Worm (Caenorhabditis elegans) whole organism, young adult: ENCODE measurements around the gene cup-5.

Experiments
- B0019.2 ChIP-seq: fragments of 200-800 bp; sonication (Bioruptor generic); conservative IDR thresholded peaks from 2 replicates; pipeline ENCODE4 v1.3.6; 2022; ENCODE audit warnings: missing genetic modification reagents, missing genetic modification characterization, missing compliant biosample characterization
- B0035.1 ChIP-seq: sonication (generic microtip); optimal IDR thresholded peaks from 2 replicates; lab custom pipeline; 2016; ENCODE audit warnings: missing genetic modification characterization, mild to moderate bottlenecking, missing compliant biosample characterization, missing genotype, missing genetic modification reagents
- B0336.3 ChIP-seq: fragments of 200-800 bp; sonication (Bioruptor generic); IDR thresholded peaks from 2 replicates; pipeline ENCODE4 v1.3.6; 2022; ENCODE audit warnings: missing genetic modification characterization, missing compliant biosample characterization
- F10E7.11 ChIP-seq: sonication (generic microtip); optimal IDR thresholded peaks from 2 replicates; lab custom pipeline; 2017; ENCODE audit warnings: mild to moderate bottlenecking, missing genetic modification characterization, moderate library complexity, missing compliant biosample characterization
- F23B12.7 ChIP-seq: sonication (generic microtip); optimal IDR thresholded peaks from 2 replicates; lab custom pipeline; 2017; ENCODE audit warnings: missing genetic modification characterization, mild to moderate bottlenecking, missing compliant biosample characterization, antibody characterized with exemption, moderate library complexity; ENCODE audit not compliant: insufficient read depth
- F49E8.2 ChIP-seq: sonication (generic microtip); optimal IDR thresholded peaks from 3 replicates; lab custom pipeline; 2017; ENCODE audit warnings: missing genetic modification characterization, mild to moderate bottlenecking, missing compliant biosample characterization, antibody characterized with exemption, moderate library complexity; ENCODE audit not compliant: insufficient read depth
- K11D2.4 ChIP-seq: fragments of 200-800 bp; sonication (Bioruptor generic); IDR thresholded peaks from 2 replicates; pipeline ENCODE4 v1.3.6; 2022; ENCODE audit warnings: missing genetic modification reagents, missing genetic modification characterization, missing compliant biosample characterization
- K12H6.12 ChIP-seq: fragments of 200-800 bp; sonication (Bioruptor generic); optimal IDR thresholded peaks from 2 replicates; lab custom pipeline; 2018; ENCODE audit warnings: mild to moderate bottlenecking, missing genetic modification characterization, missing compliant biosample characterization
- Y53G8AR.9 ChIP-seq: fragments of 200-800 bp; sonication (Bioruptor generic); conservative IDR thresholded peaks from 2 replicates; pipeline ENCODE4 v1.3.6; 2022; ENCODE audit warnings: missing genetic modification reagents, missing genetic modification characterization, missing compliant biosample characterization
- Y67H2A.10 ChIP-seq: fragments of 200-800 bp; sonication (Bioruptor generic); conservative IDR thresholded peaks from 2 replicates; pipeline ENCODE4 v1.3.6; 2022; ENCODE audit warnings: missing genetic modification reagents, missing genetic modification characterization, missing compliant biosample characterization
- akir-1 ChIP-seq: fragments of 200-800 bp; sonication (Bioruptor generic); optimal IDR thresholded peaks from 2 replicates; lab custom pipeline; 2018; ENCODE audit warnings: mild to moderate bottlenecking, missing genetic modification characterization, moderate library complexity, missing compliant biosample characterization
- ama-1 ChIP-seq, 3 experiments: fragments of 150-350 bp in 1 of 3; sonication (generic microtip) in 2 of 3; optimal IDR thresholded peaks; 2 replicates each; lab custom pipeline; 2014 to 2018; ENCODE audit warnings: missing biosample characterization in 2 of 3, missing genetic modification characterization in 2 of 3, missing genetic modification reagents in 2 of 3
- bed-1 ChIP-seq: fragments of 200-800 bp; sonication (Bioruptor generic); IDR thresholded peaks from 2 replicates; pipeline ENCODE4 v1.3.6; 2022; ENCODE audit warnings: missing genetic modification reagents, missing genetic modification characterization, missing compliant biosample characterization
- cebp-1 ChIP-seq, 2 experiments: fragments of 200-800 bp in 1 of 2; sonication (Bioruptor generic) in 1 of 2; sonication (generic microtip) in 1 of 2; IDR thresholded peaks in 1 of 2; optimal IDR thresholded peaks in 1 of 2; 2 replicates each; pipeline versions ENCODE4 v1.3.6 to Lab custom; 2017 to 2022; ENCODE audit warnings: missing compliant biosample characterization in 2 of 2, missing genetic modification characterization in 2 of 2, mild to moderate bottlenecking in 1 of 2, missing genetic modification reagents in 1 of 2, moderate library complexity in 1 of 2
- ceh-91 ChIP-seq: fragments of 200-800 bp; sonication (Bioruptor generic); IDR thresholded peaks from 2 replicates; pipeline ENCODE4 v1.3.6; 2022; ENCODE audit warnings: missing genetic modification reagents, missing genetic modification characterization, missing compliant biosample characterization
- fkh-3 ChIP-seq: sonication (generic microtip); optimal IDR thresholded peaks from 2 replicates; lab custom pipeline; 2016; ENCODE audit warnings: mild to moderate bottlenecking, missing genetic modification characterization, missing compliant biosample characterization
- lag-1 ChIP-seq: fragments of 200-800 bp; sonication (Bioruptor generic); IDR thresholded peaks from 2 replicates; pipeline ENCODE4 v1.3.6; 2022; ENCODE audit warnings: missing genetic modification reagents, missing genetic modification characterization, missing compliant biosample characterization
- lin-35 ChIP-seq, 3 experiments: fragments of 150-350 bp in 2 of 3; sonication (generic microtip) in 1 of 3; optimal IDR thresholded peaks; 2 replicates each; lab custom pipeline; 2014 to 2018; ENCODE audit warnings: missing biosample characterization in 3 of 3, missing genetic modification characterization in 3 of 3, missing genetic modification reagents in 3 of 3
- lin-54 ChIP-seq: fragments of 200-800 bp; sonication (Bioruptor generic); optimal IDR thresholded peaks from 2 replicates; lab custom pipeline; 2018; ENCODE audit warnings: mild to moderate bottlenecking, missing genetic modification characterization, missing compliant biosample characterization
- lir-1 ChIP-seq: fragments of 200-800 bp; sonication (Bioruptor generic); conservative IDR thresholded peaks from 2 replicates; pipeline ENCODE4 v1.3.6; 2022; ENCODE audit warnings: missing genetic modification reagents, missing genetic modification characterization, missing compliant biosample characterization
- lsl-1 ChIP-seq: fragments of 200-800 bp; sonication (Bioruptor generic); optimal IDR thresholded peaks from 2 replicates; lab custom pipeline; 2018; ENCODE audit warnings: mild to moderate bottlenecking, missing genetic modification characterization, moderate library complexity, missing compliant biosample characterization
- mes-4 ChIP-seq: sonication (generic microtip); optimal IDR thresholded peaks from 2 replicates; lab custom pipeline; 2016; ENCODE audit warnings: missing genotype, missing genetic modification characterization, missing compliant biosample characterization
- nfya-1 ChIP-seq: sonication (generic microtip); optimal IDR thresholded peaks from 2 replicates; lab custom pipeline; 2017; ENCODE audit warnings: antibody characterized with exemption, missing compliant biosample characterization, missing genetic modification characterization, borderline replicate concordance; ENCODE audit not compliant: insufficient read depth
- nfya-2 ChIP-seq: fragments of 200-800 bp; sonication (Bioruptor generic); IDR thresholded peaks from 2 replicates; pipeline ENCODE4 v1.3.6; 2022; ENCODE audit warnings: missing genetic modification reagents, missing genetic modification characterization, missing compliant biosample characterization
- snpc-4 ChIP-seq, 5 experiments: fragments of 150-350 bp in 1 of 5; sonication (generic microtip) in 4 of 5; optimal IDR thresholded peaks; 2 replicates each; lab custom pipeline; 2014 to 2018; ENCODE audit warnings: missing genetic modification characterization in 5 of 5, missing biosample characterization in 3 of 5, antibody characterized with exemption in 2 of 5, mild to moderate bottlenecking in 2 of 5, missing compliant biosample characterization in 2 of 5, missing genotype in 2 of 5, moderate library complexity in 2 of 5, missing genetic modification reagents in 1 of 5
- somi-1 ChIP-seq: fragments of 200-800 bp; sonication (Bioruptor generic); optimal IDR thresholded peaks from 2 replicates; lab custom pipeline; 2018; ENCODE audit warnings: mild to moderate bottlenecking, missing genetic modification characterization, missing compliant biosample characterization
- tbp1 ChIP-seq: fragments of 200-800 bp; sonication (Bioruptor generic); optimal IDR thresholded peaks from 2 replicates; lab custom pipeline; 2018; ENCODE audit warnings: mild to moderate bottlenecking, missing genetic modification characterization, missing compliant biosample characterization
- tbx-9 ChIP-seq: sonication (generic microtip); optimal IDR thresholded peaks from 2 replicates; lab custom pipeline; 2016; ENCODE audit warnings: borderline replicate concordance, missing genetic modification characterization, inconsistent platforms, missing compliant biosample characterization
- tlf-1 ChIP-seq: fragments of 200-800 bp; sonication (Bioruptor generic); optimal IDR thresholded peaks from 2 replicates; lab custom pipeline; 2018; ENCODE audit warnings: mild to moderate bottlenecking, missing genetic modification characterization, missing compliant biosample characterization
- ztf-18 ChIP-seq: sonication (generic microtip); optimal IDR thresholded peaks from 2 replicates; lab custom pipeline; 2016; ENCODE audit warnings: missing genotype, mild to moderate bottlenecking, missing genetic modification characterization, missing compliant biosample characterization
- ztf-25 ChIP-seq: fragments of 200-800 bp; sonication (Bioruptor generic); IDR thresholded peaks from 2 replicates; pipeline ENCODE4 v1.3.6; 2022; ENCODE audit warnings: missing genetic modification reagents, missing genetic modification characterization, missing compliant biosample characterization
- ztf-3 ChIP-seq: fragments of 200-800 bp; sonication (Bioruptor generic); optimal IDR thresholded peaks from 2 replicates; lab custom pipeline; 2018; ENCODE audit warnings: mild to moderate bottlenecking, missing genetic modification characterization, missing compliant biosample characterization

Gene cup-5

DNA sequence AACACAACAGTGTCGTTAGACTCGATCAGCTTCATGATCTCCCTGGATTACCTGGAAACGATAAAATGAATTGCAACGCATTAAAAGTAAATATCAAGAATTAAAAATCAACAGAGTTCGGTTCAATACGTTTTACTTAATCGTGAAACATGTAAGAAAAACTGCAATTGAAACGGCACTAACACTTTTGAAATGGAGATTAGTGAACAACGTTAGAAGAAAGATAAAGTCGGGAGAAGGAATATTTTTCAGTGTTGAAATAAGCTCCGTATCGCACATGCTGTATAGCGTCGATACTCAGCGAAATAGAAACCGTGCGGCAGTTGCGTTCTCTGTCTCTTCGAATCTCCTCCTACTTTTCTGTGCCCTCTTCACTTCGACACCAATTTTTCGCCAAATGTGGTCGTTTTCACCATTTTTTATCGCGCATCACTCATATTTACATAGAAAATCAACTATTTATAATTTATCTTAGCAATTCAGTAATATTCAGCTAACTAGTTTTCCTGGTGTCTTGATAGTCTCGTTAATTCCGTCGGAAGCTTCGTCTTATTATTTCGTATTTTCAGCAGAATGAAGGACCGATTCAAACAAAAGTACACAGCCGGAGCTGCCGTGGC is 11.1 kb upstream of the cup-5 start, which contains the start of the genes rpl-9 and lpd-7 (continued):
- TF ChIP-seq ztf-3 (GFP tag; lab: Kevin White, UChicago) = no peak
- peak; percentile 24 for TF ChIP-seq lin-54 (GFP tag; lab: Kevin White, UChicago)
- TF ChIP-seq tbx-9 = no peak
- no peak for TF ChIP-seq fkh-3 (tag; lab: Kevin White, UChicago)
- TF ChIP-seq tbp1 (GFP tag; lab: Kevin White, UChicago) = peak; percentile 22
- no peak for TF ChIP-seq akir-1 (GFP tag; lab: Kevin White, UChicago)
- no peak for TF ChIP-seq tlf-1 (GFP tag; lab: Kevin White, UChicago)
- TF ChIP-seq snpc-4 (GFP tag; optimal IDR thresholded peaks at IDR 0.05; lab: Kevin White, UChicago) = no peak
- peak in 2 of 4 experiments; percentile 27 to 75 for TF ChIP-seq snpc-4 (tag; optimal IDR thresholded peaks at IDR 0.05; lab: Kevin White, UChicago)
- TF ChIP-seq nfya-2 = no peak
- TF ChIP-seq F23B12.7 = peak; percentile 75
- TF ChIP-seq, all 124 proteins: peak for 26

DNA sequence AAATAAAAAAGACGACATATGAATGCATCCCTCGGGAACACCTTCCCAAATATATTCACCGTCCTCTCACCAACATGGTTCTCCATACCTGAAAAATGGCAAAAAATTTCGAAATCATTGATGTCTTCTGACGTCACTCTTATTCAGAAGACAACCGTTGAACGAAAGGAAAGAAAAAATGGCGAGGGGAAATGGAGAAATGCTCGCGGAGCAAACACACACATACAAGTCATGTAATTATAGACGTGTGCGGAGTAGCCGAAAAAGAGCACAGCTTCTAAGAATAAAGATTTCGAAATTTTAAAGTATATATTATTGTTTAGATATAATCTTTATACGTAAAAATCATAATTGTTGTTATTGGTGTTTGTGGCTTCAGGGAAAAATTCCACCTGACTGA is 4.7 kb upstream of the cup-5 start, which contains the start of gene mfsd-6:
Gene mfsd-6, minus strand, starts transcription at position 88 of the 400 bp plus-strand sequence.
- no peak for TF ChIP-seq cebp-1 (GFP tag; IDR thresholded peaks at IDR 0.05; lab: Robert Waterston, UW)
- peak; percentile 55 for TF ChIP-seq cebp-1 (tag; optimal IDR thresholded peaks at IDR 0.05; lab: Kevin White, UChicago)
- no peak for TF ChIP-seq ztf-25

DNA sequence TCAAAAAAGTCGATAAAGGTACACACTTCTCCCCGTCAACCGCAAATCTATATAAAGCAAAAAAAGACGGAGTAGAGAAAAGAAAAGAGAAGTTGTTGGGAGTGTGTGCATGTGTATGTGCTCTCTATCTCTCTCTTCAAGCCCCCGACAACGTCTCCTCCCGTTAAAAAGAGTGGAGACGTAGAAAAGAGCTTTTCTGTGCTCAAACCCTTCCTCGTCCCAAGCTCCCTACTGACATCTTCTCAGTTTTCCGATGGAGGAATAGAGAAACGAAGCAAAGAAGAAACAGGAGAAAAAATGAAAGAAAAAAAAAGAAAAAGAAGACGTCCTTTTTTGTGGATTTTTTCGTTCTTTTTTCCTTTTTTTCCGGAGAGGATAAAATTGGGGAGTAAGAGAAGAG is 3.4 kb upstream of the cup-5 start:
- TF ChIP-seq nfya-1 (tag; lab: Kevin White, UChicago) = no peak
- no peak for TF ChIP-seq ama-1 (optimal IDR thresholded peaks at IDR 0.05; lab: Kevin White, UChicago)
- no peak for TF ChIP-seq ama-1 (GFP tag; optimal IDR thresholded peaks at IDR 0.05; lab: Kevin White, UChicago)
- no peak for TF ChIP-seq somi-1
- TF ChIP-seq lsl-1 (GFP tag; lab: Kevin White, UChicago) = no peak
- peak; percentile 6 for TF ChIP-seq K12H6.12
- no peak for TF ChIP-seq cebp-1 (GFP tag; IDR thresholded peaks at IDR 0.05; lab: Robert Waterston, UW)
- peak; percentile 11 for TF ChIP-seq cebp-1 (tag; optimal IDR thresholded peaks at IDR 0.05; lab: Kevin White, UChicago)
- no peak for TF ChIP-seq lir-1 (GFP tag; lab: Robert Waterston, UW)
- no peak for TF ChIP-seq ceh-91
- no peak for TF ChIP-seq K11D2.4 (GFP tag; lab: Robert Waterston, UW)
- no peak for TF ChIP-seq Y53G8AR.9 (GFP tag; lab: Robert Waterston, UW)
- no peak for TF ChIP-seq F49E8.2
- TF ChIP-seq lin-35 (GFP tag; optimal IDR thresholded peaks at IDR 0.05; lab: Kevin White, UChicago) = peak in 1 of 3 experiments; percentile 12
- no peak for TF ChIP-seq mes-4

DNA sequence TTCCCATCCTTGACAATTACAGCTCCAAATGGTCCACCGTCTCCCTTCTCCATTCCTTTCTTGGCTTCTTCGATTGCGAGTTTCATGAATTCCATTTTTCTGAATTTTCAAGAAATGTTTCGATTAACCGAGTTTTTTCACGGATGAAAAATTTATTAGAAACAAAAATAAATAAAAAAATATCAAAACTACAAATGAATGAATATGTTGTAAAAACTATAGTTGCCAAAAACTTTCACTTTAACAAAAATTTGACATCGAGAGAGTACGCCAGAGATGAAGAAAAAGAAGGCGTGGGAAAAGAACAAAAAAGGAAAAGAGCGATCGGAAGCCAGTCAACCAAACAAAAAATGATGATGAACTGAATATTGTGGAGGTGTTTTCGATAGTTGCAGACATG is 1.1 kb upstream of the cup-5 start, which contains the start of gene R13A5.10:
Gene R13A5.10, minus strand, starts transcription at position 101 of the 400 bp plus-strand sequence.
- TF ChIP-seq Y67H2A.10 (GFP tag; lab: Robert Waterston, UW) (no peak), lag-1 (GFP tag; lab: Robert Waterston, UW) (no peak), F10E7.11 (tag; lab: Kevin White, UChicago) (no peak), lin-35 (GFP tag; optimal IDR thresholded peaks at IDR 0.05; lab: Kevin White, UChicago) (no peak), B0336.3 (GFP tag; lab: Robert Waterston, UW) (no peak), B0019.2 (GFP tag; lab: Robert Waterston, UW) (no peak), Y53G8AR.9 (GFP tag; lab: Robert Waterston, UW) (no peak), bed-1 (GFP tag; lab: Robert Waterston, UW) (no peak), B0035.1 (tag; lab: Kevin White, UChicago) (no peak), ztf-18 (tag; lab: Kevin White, UChicago) (no peak)
